Worm (Caenorhabditis elegans) whole organism, early embryonic: ENCODE data around the gene rpn-6.2.

ENCODE experiments used
- ceh-13 ChIP-seq: fragments of 200-800 bp; sonication (Bioruptor generic); optimal IDR thresholded peaks from 2 replicates; lab custom pipeline; 2018; ENCODE audit warnings: mild to moderate bottlenecking, missing genetic modification characterization, missing compliant biosample characterization
- ceh-36 ChIP-seq: sonication (generic microtip); optimal IDR thresholded peaks from 2 replicates; lab custom pipeline; 2016; ENCODE audit warnings: missing genetic modification characterization, inconsistent platforms, missing compliant biosample characterization
- pes-1 ChIP-seq: fragments of 200-800 bp; sonication (Bioruptor generic); IDR thresholded peaks from 2 replicates; pipeline ENCODE4 v1.3.6; 2022; ENCODE audit warnings: missing genetic modification reagents, missing genetic modification characterization, missing compliant biosample characterization
- scrt-1 ChIP-seq: fragments of 200-800 bp; sonication (Bioruptor generic); IDR thresholded peaks from 2 replicates; pipeline ENCODE4 v1.3.6; 2022; ENCODE audit warnings: missing genetic modification characterization, missing compliant biosample characterization
- tbx-11 ChIP-seq: fragments of 200-800 bp; sonication (Bioruptor generic); IDR thresholded peaks from 2 replicates; pipeline ENCODE4 v1.3.6; 2022; ENCODE audit warnings: missing genetic modification characterization, missing compliant biosample characterization
- tbx-37 ChIP-seq: fragments of 200-800 bp; sonication (Bioruptor generic); conservative IDR thresholded peaks from 2 replicates; pipeline ENCODE4 v1.3.6; 2022; ENCODE audit warnings: missing genetic modification reagents, missing genetic modification characterization, missing compliant biosample characterization
- tra-4 ChIP-seq: sonication (generic microtip); optimal IDR thresholded peaks from 2 replicates; lab custom pipeline; 2017; ENCODE audit warnings: missing genetic modification characterization, missing compliant biosample characterization

DNA sequence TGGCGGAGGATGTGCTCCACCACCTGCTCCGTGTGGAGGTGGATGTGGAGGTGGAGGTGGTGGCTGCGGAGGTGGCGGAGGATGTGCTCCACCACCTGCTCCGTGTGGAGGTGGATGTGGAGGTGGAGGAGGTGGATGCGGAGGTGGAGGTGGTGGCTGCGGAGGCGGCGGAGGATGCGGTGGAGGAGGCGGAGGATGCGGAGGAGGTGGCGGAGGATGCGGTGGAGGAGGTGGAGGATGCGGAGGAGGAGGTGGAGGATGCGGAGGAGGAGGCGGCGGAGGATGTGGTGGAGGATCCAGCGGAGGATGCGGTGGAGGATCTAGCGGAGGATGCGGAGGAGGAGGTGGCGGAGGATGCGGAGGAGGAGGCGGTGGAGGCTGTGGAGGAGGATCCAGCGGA is 39.3 kb downstream of the rpn-6.2 start:
- TF ChIP-seq pes-1 (GFP tag; lab: Robert Waterston, UW) = no peak
- no peak for TF ChIP-seq ceh-13 (GFP tag; lab: Kevin White, UChicago)
- no peak for TF ChIP-seq scrt-1
- no peak for TF ChIP-seq tra-4 (tag; lab: Kevin White, UChicago)
- no peak for TF ChIP-seq tbx-11
- TF ChIP-seq tbx-37 (GFP tag; lab: Robert Waterston, UW) = no peak
- TF ChIP-seq ceh-36 (tag; lab: Kevin White, UChicago) = no peak
